Worm (Caenorhabditis elegans) whole organism, L1 larva: Measurements from ENCODE around the gene kvs-4.

Experiments used
- C04F5.9 ChIP-seq: sonication (generic microtip); optimal IDR thresholded peaks from 2 replicates; lab custom pipeline; 2016; ENCODE audit warnings: missing genetic modification characterization, missing compliant biosample characterization
- C34B4.2 ChIP-seq: sonication (generic microtip); optimal IDR thresholded peaks from 2 replicates; lab custom pipeline; 2017; ENCODE audit warnings: mild to moderate bottlenecking, missing genetic modification characterization, missing compliant biosample characterization
- Y116A8C.19 ChIP-seq: sonication (generic microtip); optimal IDR thresholded peaks from 2 replicates; lab custom pipeline; 2016; ENCODE audit warnings: missing compliant biosample characterization, missing genetic modification characterization, borderline replicate concordance
- aha-1 ChIP-seq: fragments of 150-350 bp; optimal IDR thresholded peaks from 2 replicates; lab custom pipeline; 2014; ENCODE audit warnings: missing biosample characterization, missing genetic modification characterization
- ama-1 ChIP-seq: fragments of 150-350 bp; optimal IDR thresholded peaks from 2 replicates; lab custom pipeline; 2014
- ceh-82 ChIP-seq, 3 experiments: fragments of 150-350 bp in 1 of 3; sonication (generic microtip) in 2 of 3; optimal IDR thresholded peaks; 2 replicates each; lab custom pipeline; 2014 to 2017; ENCODE audit warnings: missing biosample characterization in 3 of 3, missing genetic modification characterization in 3 of 3
- ceh-88 ChIP-seq: fragments of 200-800 bp; sonication (Bioruptor generic); IDR thresholded peaks from 2 replicates; pipeline ENCODE4 v1.3.6; 2022; ENCODE audit warnings: missing genetic modification characterization, missing compliant biosample characterization
- dpl-1 ChIP-seq, 3 experiments: fragments of 150-350 bp in 2 of 3; sonication (generic microtip) in 1 of 3; optimal IDR thresholded peaks; 2 replicates each; lab custom pipeline; 2014 to 2017; ENCODE audit warnings: missing biosample characterization in 3 of 3, missing genetic modification characterization in 3 of 3, missing genetic modification reagents in 3 of 3
- dsc-1 ChIP-seq: sonication (generic microtip); optimal IDR thresholded peaks from 2 replicates; lab custom pipeline; 2016; ENCODE audit warnings: mild to moderate bottlenecking, missing genetic modification characterization, missing compliant biosample characterization
- efl-1 ChIP-seq, 4 experiments: fragments of 150-350 bp; optimal IDR thresholded peaks in 3 of 4; peaks in 1 of 4; 1 replicate in 1 of 4; 2 replicates in 3 of 4; lab custom pipeline; 2014; ENCODE audit warnings: missing biosample characterization in 2 of 4, missing genetic modification characterization in 2 of 4, missing genetic modification reagents in 2 of 4
- efl-3 ChIP-seq: fragments of 200-800 bp; sonication (Bioruptor generic); optimal IDR thresholded peaks from 2 replicates; lab custom pipeline; 2018; ENCODE audit warnings: mild to moderate bottlenecking, missing genetic modification characterization, missing compliant biosample characterization
- egl-13 ChIP-seq: sonication (generic microtip); optimal IDR thresholded peaks from 2 replicates; lab custom pipeline; 2016; ENCODE audit warnings: missing genotype, missing genetic modification reagents, missing genetic modification characterization, missing compliant biosample characterization
- egl-27 ChIP-seq, 2 experiments: fragments of 150-350 bp in 1 of 2; sonication (generic microtip); optimal IDR thresholded peaks; 3 replicates each; lab custom pipeline; 2017 to 2018; ENCODE audit warnings: missing biosample characterization in 2 of 2, missing genetic modification characterization in 2 of 2, missing genetic modification reagents in 2 of 2
- elt-3 ChIP-seq, 6 experiments: fragments of 150-350 bp in 1 of 6; sonication (generic microtip); optimal IDR thresholded peaks; 2 replicates each; lab custom pipeline; 2017 to 2018; ENCODE audit warnings: missing biosample characterization in 6 of 6, missing genetic modification characterization in 6 of 6, inconsistent platforms in 1 of 6
- ets-5 ChIP-seq: fragments of 200-800 bp; sonication (Bioruptor generic); IDR thresholded peaks from 2 replicates; pipeline ENCODE4 v1.3.6; 2022; ENCODE audit warnings: missing genetic modification characterization, missing compliant biosample characterization
- fkh-10 ChIP-seq: sonication (generic microtip); optimal IDR thresholded peaks from 2 replicates; lab custom pipeline; 2017; ENCODE audit warnings: missing biosample characterization, missing genetic modification reagents, missing genetic modification characterization
- fkh-8 ChIP-seq: sonication (generic microtip); optimal IDR thresholded peaks from 2 replicates; lab custom pipeline; 2016; ENCODE audit warnings: mild to moderate bottlenecking, missing genetic modification characterization, missing compliant biosample characterization
- fos-1 ChIP-seq: fragments of 150-350 bp; optimal IDR thresholded peaks from 2 replicates; lab custom pipeline; 2014; ENCODE audit warnings: missing biosample characterization, missing genetic modification characterization
- grh-1 ChIP-seq: fragments of 200-800 bp; sonication (Bioruptor generic); IDR thresholded peaks from 2 replicates; pipeline ENCODE4 v1.3.6; 2022; ENCODE audit warnings: missing genetic modification reagents, missing genetic modification characterization, missing compliant biosample characterization
- hpl-2 ChIP-seq: fragments of 150-350 bp; optimal IDR thresholded peaks from 2 replicates; lab custom pipeline; 2014; ENCODE audit warnings: missing biosample characterization, missing genetic modification reagents, missing genetic modification characterization
- isw-1 ChIP-seq: fragments of 200-800 bp; sonication (Bioruptor generic); IDR thresholded peaks from 2 replicates; pipeline ENCODE4 v1.3.6; 2022; ENCODE audit warnings: missing genetic modification characterization, missing compliant biosample characterization
- lin-13 ChIP-seq: fragments of 150-350 bp; optimal IDR thresholded peaks from 2 replicates; lab custom pipeline; 2014; ENCODE audit warnings: missing biosample characterization, missing genetic modification reagents, missing genetic modification characterization
- lin-15B ChIP-seq: fragments of 150-350 bp; sonication (generic microtip); optimal IDR thresholded peaks from 3 replicates; lab custom pipeline; 2014; ENCODE audit warnings: missing biosample characterization, missing genetic modification characterization
- lin-39 ChIP-seq: fragments of 150-350 bp; optimal IDR thresholded peaks from 2 replicates; lab custom pipeline; 2014; ENCODE audit warnings: missing biosample characterization, missing genetic modification reagents, missing genetic modification characterization
- lsy-2 ChIP-seq, 2 experiments: fragments of 150-350 bp; optimal IDR thresholded peaks; 2 replicates each; lab custom pipeline; 2014; ENCODE audit warnings: missing biosample characterization in 2 of 2, missing genetic modification characterization in 2 of 2
- mdl-1 ChIP-seq, 2 experiments: fragments of 150-350 bp; optimal IDR thresholded peaks; 2 replicates each; lab custom pipeline; 2014 to 2017; ENCODE audit warnings: missing biosample characterization in 2 of 2, missing genetic modification characterization in 2 of 2, inconsistent platforms in 1 of 2
- mef-2 ChIP-seq: fragments of 150-350 bp; optimal IDR thresholded peaks from 2 replicates; lab custom pipeline; 2014; ENCODE audit warnings: missing biosample characterization, missing genetic modification characterization
- mep-1 ChIP-seq: fragments of 150-350 bp; optimal IDR thresholded peaks from 2 replicates; lab custom pipeline; 2014; ENCODE audit warnings: missing biosample characterization, missing genetic modification characterization
- nhr-11 ChIP-seq: fragments of 150-350 bp; optimal IDR thresholded peaks from 2 replicates; lab custom pipeline; 2014; ENCODE audit warnings: missing biosample characterization, missing genetic modification characterization
- nhr-19 ChIP-seq: fragments of 200-800 bp; sonication (Bioruptor generic); conservative IDR thresholded peaks from 2 replicates; pipeline ENCODE4 v1.3.6; 2022; ENCODE audit warnings: missing genetic modification characterization, missing compliant biosample characterization
- nhr-237 ChIP-seq: fragments of 150-350 bp; optimal IDR thresholded peaks from 2 replicates; lab custom pipeline; 2014; ENCODE audit warnings: missing biosample characterization, missing genetic modification characterization
- nhr-28 ChIP-seq: fragments of 150-350 bp; optimal IDR thresholded peaks from 2 replicates; lab custom pipeline; 2014; ENCODE audit warnings: missing biosample characterization, missing genetic modification characterization
- nhr-71 ChIP-seq: sonication (generic microtip); optimal IDR thresholded peaks from 2 replicates; lab custom pipeline; 2016; ENCODE audit warnings: mild to moderate bottlenecking, missing genetic modification characterization, moderate library complexity, missing compliant biosample characterization
- nhr-85 ChIP-seq: sonication (generic microtip); peaks from one replicate; lab custom pipeline; 2016; ENCODE audit warnings: missing genetic modification characterization, inconsistent platforms, missing compliant biosample characterization
- pax-3 ChIP-seq: fragments of 200-800 bp; sonication (Bioruptor generic); optimal IDR thresholded peaks from 2 replicates; lab custom pipeline; 2018; ENCODE audit warnings: mild to moderate bottlenecking, missing genetic modification characterization, moderate library complexity, missing compliant biosample characterization
- pqm-1 ChIP-seq: sonication (generic microtip); optimal IDR thresholded peaks from 3 replicates; lab custom pipeline; 2017; ENCODE audit warnings: missing biosample characterization, missing genetic modification characterization
- rnt-1 ChIP-seq: sonication (generic microtip); optimal IDR thresholded peaks from 2 replicates; lab custom pipeline; 2016; ENCODE audit warnings: mild to moderate bottlenecking, missing genetic modification characterization, moderate library complexity, missing compliant biosample characterization
- swsn-7 ChIP-seq: sonication (generic microtip); optimal IDR thresholded peaks from 2 replicates; lab custom pipeline; 2016; ENCODE audit warnings: missing genetic modification characterization, missing compliant biosample characterization
- unc-130 ChIP-seq: fragments of 150-350 bp; optimal IDR thresholded peaks from 2 replicates; lab custom pipeline; 2017; ENCODE audit warnings: missing biosample characterization, missing genetic modification characterization, inconsistent platforms
- unc-30 ChIP-seq: sonication (generic microtip); optimal IDR thresholded peaks from 2 replicates; lab custom pipeline; 2017; ENCODE audit warnings: missing biosample characterization, missing genetic modification characterization
- unc-98 ChIP-seq: fragments of 200-800 bp; sonication (Bioruptor generic); IDR thresholded peaks from 2 replicates; pipeline ENCODE4 v1.3.6; 2022; ENCODE audit warnings: missing genetic modification characterization, missing compliant biosample characterization
- xbp-1 ChIP-seq: sonication (generic microtip); optimal IDR thresholded peaks from 2 replicates; lab custom pipeline; 2016; ENCODE audit warnings: missing genetic modification characterization, missing compliant biosample characterization
- zip-4 ChIP-seq: fragments of 200-800 bp; sonication (Bioruptor generic); optimal IDR thresholded peaks from 2 replicates; lab custom pipeline; 2018; ENCODE audit warnings: mild to moderate bottlenecking, missing genetic modification characterization, moderate library complexity, missing compliant biosample characterization
- ztf-11 ChIP-seq, 2 experiments: sonication (generic microtip); optimal IDR thresholded peaks; 2 replicates each; lab custom pipeline; 2016 to 2017; ENCODE audit warnings: missing genetic modification characterization in 2 of 2, missing biosample characterization in 1 of 2, missing compliant biosample characterization in 1 of 2
- ztf-4 ChIP-seq: fragments of 150-350 bp; optimal IDR thresholded peaks from 2 replicates; lab custom pipeline; 2014; ENCODE audit warnings: missing biosample characterization, missing genetic modification characterization

kvs-4 gene

DNA sequence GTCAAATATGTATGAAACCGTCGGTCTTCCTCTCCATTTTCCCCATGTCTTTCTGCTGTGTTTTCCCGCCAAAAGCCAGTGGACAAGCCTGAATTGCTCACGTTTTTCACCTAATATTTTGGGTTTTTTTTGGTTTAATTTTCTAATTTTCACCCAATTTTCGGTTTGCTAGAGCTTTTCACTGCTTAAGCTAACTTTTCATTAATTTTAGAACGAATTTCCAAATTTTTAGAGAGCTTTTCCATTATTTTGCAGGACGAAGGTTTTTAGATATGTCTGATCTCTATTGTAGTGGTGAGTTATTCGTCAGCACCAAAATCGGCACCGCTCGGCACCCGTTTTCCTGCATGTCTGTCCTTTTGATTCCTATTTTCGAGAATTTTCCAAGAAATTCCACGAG is 41.2 kb downstream of the kvs-4 start:
- TF ChIP-seq swsn-7 (tag; lab: Kevin White, UChicago): no peak
- no peak for TF ChIP-seq mep-1
- no peak for TF ChIP-seq isw-1 (GFP tag; lab: Robert Waterston, UW)
- TF ChIP-seq Y116A8C.19 (tag; lab: Kevin White, UChicago): no peak
- no peak for TF ChIP-seq pax-3 (tag; lab: Kevin White, UChicago)
- TF ChIP-seq ztf-11 (tag; optimal IDR thresholded peaks at IDR 0.05; lab: Kevin White, UChicago): no peak
- TF ChIP-seq nhr-85: no peak
- TF ChIP-seq elt-3 (tag; optimal IDR thresholded peaks at IDR 0.05; lab: Kevin White, UChicago): no peak
- TF ChIP-seq ama-1: no peak

DNA sequence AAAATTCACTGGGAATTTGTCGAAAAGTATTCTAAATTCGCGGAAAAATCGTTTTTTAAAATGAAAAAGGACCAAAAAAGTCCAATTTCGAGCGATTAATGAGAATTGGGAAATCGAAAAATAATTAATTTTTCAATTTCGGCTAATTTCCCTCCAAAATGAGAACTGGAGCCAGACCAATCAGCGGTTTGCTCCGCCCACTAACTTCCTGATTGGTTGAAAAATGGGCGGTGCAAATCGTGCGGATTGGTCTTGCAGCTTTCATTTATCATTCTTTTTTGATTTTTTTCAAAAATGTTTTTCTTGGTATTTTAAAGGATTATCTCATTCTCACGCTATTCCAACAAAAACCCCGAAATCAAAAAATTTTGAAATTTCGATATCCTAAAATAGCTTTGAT is 41.7 kb downstream of the kvs-4 start:
- TF ChIP-seq ets-5 (GFP tag; lab: Robert Waterston, UW) (no peak), nhr-11 (tag; lab: Kevin White, UChicago) (no peak), rnt-1 (no peak), nhr-71 (tag; lab: Kevin White, UChicago) (no peak), zip-4 (GFP tag; lab: Kevin White, UChicago) (no peak), fkh-8 (tag; lab: Kevin White, UChicago) (no peak), pqm-1 (tag; lab: Kevin White, UChicago) (no peak), nhr-237 (tag; lab: Kevin White, UChicago) (no peak), efl-1 (optimal IDR thresholded peaks at IDR 0.05; lab: Kevin White, UChicago) (no peak), efl-1 (GFP tag; optimal IDR thresholded peaks at IDR 0.05 in 1 of 2; lab: Kevin White, UChicago) (no peak), lin-13 (GFP tag; lab: Kevin White, UChicago) (no peak), lsy-2 (tag; optimal IDR thresholded peaks at IDR 0.05; lab: Kevin White, UChicago) (no peak), elt-3 (tag; optimal IDR thresholded peaks at IDR 0.05; lab: Kevin White, UChicago) (no peak)
- TF ChIP-seq, all 84 proteins: peak for 0

DNA sequence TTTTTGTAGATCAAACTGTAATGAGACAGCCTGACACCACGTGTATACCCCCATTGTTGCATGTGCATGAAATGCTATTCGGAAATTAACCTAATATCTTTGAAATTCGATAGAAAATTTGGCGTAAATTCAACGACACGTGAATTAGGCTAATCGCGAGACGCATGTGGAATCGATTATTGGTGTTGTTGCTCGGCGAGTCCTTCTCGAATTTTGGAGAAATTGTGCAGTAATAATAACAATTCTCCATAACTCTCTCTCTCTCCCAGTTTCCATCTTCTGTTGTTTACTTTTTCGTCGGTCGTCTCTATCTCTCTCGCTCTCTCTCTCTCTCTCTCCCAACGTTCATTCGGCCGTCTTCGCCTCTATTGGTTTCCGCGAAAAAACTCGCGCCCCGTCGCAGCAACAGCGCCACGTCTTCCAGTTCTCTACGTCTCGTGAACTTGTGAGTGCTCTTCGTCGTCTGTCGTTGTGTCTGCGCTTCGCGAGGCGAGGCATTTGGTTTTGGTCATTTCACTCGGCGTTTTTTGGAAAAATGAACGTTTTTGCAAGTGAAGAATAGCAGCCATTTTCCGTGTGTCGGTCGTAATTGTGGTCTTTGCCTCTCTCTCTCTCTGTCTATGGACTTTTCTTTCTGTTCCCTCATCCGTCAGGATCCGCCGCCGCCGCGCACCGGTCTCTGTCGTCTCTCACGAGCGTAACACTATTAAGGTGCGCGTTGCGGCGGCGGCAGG is 42.3 kb downstream of the kvs-4 start:
- TF ChIP-seq unc-130 (tag; lab: Kevin White, UChicago): no peak
- TF ChIP-seq elt-3 (tag; optimal IDR thresholded peaks at IDR 0.05; lab: Kevin White, UChicago): peak in 1 of 6 experiments; percentile 7
- peak; percentile 90 for TF ChIP-seq dsc-1 (tag; lab: Kevin White, UChicago)
- TF ChIP-seq isw-1 (GFP tag; lab: Robert Waterston, UW): peak; percentile 48
- TF ChIP-seq unc-98: no peak
- TF ChIP-seq hpl-2: no peak
- TF ChIP-seq nhr-85: peak; percentile 63
- peak; percentile 22 to 66 (median 54) for TF ChIP-seq ceh-82 (tag; optimal IDR thresholded peaks at IDR 0.05; lab: Kevin White, UChicago)
- no peak for TF ChIP-seq grh-1 (GFP tag; lab: Robert Waterston, UW)
- peak; percentile 78 for TF ChIP-seq nhr-71 (tag; lab: Kevin White, UChicago)
- no peak for TF ChIP-seq nhr-28 (tag; lab: Kevin White, UChicago)
- TF ChIP-seq lin-13 (GFP tag; lab: Kevin White, UChicago): peak; percentile 12
- no peak for TF ChIP-seq fos-1 (tag; lab: Kevin White, UChicago)
- no peak for TF ChIP-seq rnt-1
- TF ChIP-seq nhr-19 (GFP tag; lab: Robert Waterston, UW): peak; percentile 37
- TF ChIP-seq ztf-4 (tag; lab: Kevin White, UChicago): peak; percentile 41
- TF ChIP-seq fkh-10 (GFP tag; lab: Kevin White, UChicago): peak; percentile 53
- TF ChIP-seq dpl-1 (GFP tag; optimal IDR thresholded peaks at IDR 0.05; lab: Kevin White, UChicago): peak; percentile 40 to 49 (median 42)
- TF ChIP-seq aha-1: no peak
- no peak for TF ChIP-seq egl-13 (tag; lab: Kevin White, UChicago)
- TF ChIP-seq efl-3 (GFP tag; lab: Kevin White, UChicago): no peak
- no peak for TF ChIP-seq mef-2
- TF ChIP-seq lin-39 (tag; lab: Kevin White, UChicago): no peak
- no peak for TF ChIP-seq nhr-11 (tag; lab: Kevin White, UChicago)
- no peak for TF ChIP-seq C04F5.9
- no peak for TF ChIP-seq ztf-11 (tag; optimal IDR thresholded peaks at IDR 0.05; lab: Kevin White, UChicago)
- TF ChIP-seq mdl-1 (tag; optimal IDR thresholded peaks at IDR 0.05; lab: Kevin White, UChicago): peak in 1 of 2 experiments; percentile 48
- TF ChIP-seq ets-5 (GFP tag; lab: Robert Waterston, UW): no peak
- TF ChIP-seq unc-30 (tag; lab: Kevin White, UChicago): no peak
- TF ChIP-seq lin-15B: no peak
- peak; percentile 66 to 76 for TF ChIP-seq efl-1 (optimal IDR thresholded peaks at IDR 0.05; lab: Kevin White, UChicago)
- peak; percentile 44 to 93 for TF ChIP-seq efl-1 (GFP tag; optimal IDR thresholded peaks at IDR 0.05 in 1 of 2; lab: Kevin White, UChicago)
- no peak for TF ChIP-seq zip-4 (GFP tag; lab: Kevin White, UChicago)
- TF ChIP-seq xbp-1 (tag; lab: Kevin White, UChicago): peak; percentile 77
- peak; percentile 70 for TF ChIP-seq swsn-7 (tag; lab: Kevin White, UChicago)
- peak; percentile 18; the same call in 1 of the 2 replicates for TF ChIP-seq ceh-88 (GFP tag; lab: Robert Waterston, UW)
- TF ChIP-seq pqm-1 (tag; lab: Kevin White, UChicago): no peak
- TF ChIP-seq nhr-237 (tag; lab: Kevin White, UChicago): no peak
- no peak for TF ChIP-seq C34B4.2 (tag; lab: Kevin White, UChicago)
- no peak for TF ChIP-seq egl-27 (tag; optimal IDR thresholded peaks at IDR 0.05; lab: Kevin White, UChicago)
